Worm (Caenorhabditis elegans) whole organism, mixed stage, embryonic: ENCODE results near the gene twk-22.

ENCODE experiments used
- nhr-76 ChIP-seq: sonication (generic microtip); optimal IDR thresholded peaks from 2 replicates; lab custom pipeline; 2017; ENCODE audit warnings: missing biosample characterization, missing genetic modification characterization
- ztf-11 ChIP-seq: fragments of 150-350 bp; optimal IDR thresholded peaks from 2 replicates; lab custom pipeline; 2014; ENCODE audit warnings: missing biosample characterization, missing genetic modification characterization

DNA sequence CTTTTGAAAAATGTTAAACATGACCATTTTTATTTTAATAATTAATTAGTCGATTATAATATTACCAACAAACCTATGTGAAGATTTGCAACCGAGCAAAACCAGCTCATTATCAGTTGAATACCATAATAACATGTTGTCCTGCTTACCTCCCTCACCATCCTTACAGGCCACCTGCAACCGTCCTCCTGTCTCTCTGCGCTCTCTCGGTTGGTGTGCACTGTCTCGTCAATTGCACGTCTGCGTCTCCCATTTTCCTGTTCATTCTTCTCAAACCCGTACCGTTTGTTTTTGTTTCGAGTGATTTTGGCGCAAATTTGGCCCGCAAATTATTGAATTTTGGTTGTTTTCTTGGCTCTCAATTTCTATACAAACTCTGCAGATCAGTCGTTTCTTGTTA is 25.2 kb downstream of the twk-22 start:
- no peak for TF ChIP-seq ztf-11
- no peak for TF ChIP-seq nhr-76
